Worm (Caenorhabditis elegans) whole organism, mixed stage, embryonic: Measurements from ENCODE around the gene atf-7.

Experiments used
- M03D4.4 ChIP-seq: sonication (generic microtip); optimal IDR thresholded peaks from 2 replicates; lab custom pipeline; 2017; ENCODE audit warnings: mild to moderate bottlenecking, missing genetic modification characterization, missing compliant biosample characterization
- bed-3 ChIP-seq: fragments of 200-800 bp; sonication (Bioruptor generic); optimal IDR thresholded peaks from 3 replicates; lab custom pipeline; 2018; ENCODE audit warnings: mild to moderate bottlenecking, missing genetic modification characterization, moderate library complexity, missing compliant biosample characterization
- blmp-1 ChIP-seq: fragments of 150-350 bp; optimal IDR thresholded peaks from 2 replicates; lab custom pipeline; 2014; ENCODE audit warnings: missing biosample characterization, missing genetic modification characterization
- ceh-39 ChIP-seq: fragments of 150-350 bp; optimal IDR thresholded peaks from 2 replicates; lab custom pipeline; 2014; ENCODE audit warnings: missing biosample characterization, missing genetic modification characterization
- ceh-43 ChIP-seq: fragments of 200-800 bp; sonication (Bioruptor generic); optimal IDR thresholded peaks from 2 replicates; lab custom pipeline; 2018; ENCODE audit warnings: mild to moderate bottlenecking, missing genetic modification characterization, moderate library complexity, missing compliant biosample characterization
- ceh-83 ChIP-seq: fragments of 200-800 bp; sonication (Bioruptor generic); optimal IDR thresholded peaks from 2 replicates; lab custom pipeline; 2018; ENCODE audit warnings: mild to moderate bottlenecking, missing genetic modification characterization, missing compliant biosample characterization
- ces-1 ChIP-seq: fragments of 150-350 bp; optimal IDR thresholded peaks from 2 replicates; lab custom pipeline; 2014; ENCODE audit warnings: missing biosample characterization, missing genetic modification reagents, missing genetic modification characterization
- cnd-1 ChIP-seq: fragments of 200-800 bp; sonication (Bioruptor generic); optimal IDR thresholded peaks from 2 replicates; lab custom pipeline; 2018; ENCODE audit warnings: mild to moderate bottlenecking, missing genetic modification characterization, missing compliant biosample characterization
- elt-1 ChIP-seq: sonication (generic microtip); optimal IDR thresholded peaks from 2 replicates; lab custom pipeline; 2017; ENCODE audit warnings: missing genetic modification characterization, mild to moderate bottlenecking, missing compliant biosample characterization, antibody characterized with exemption, moderate library complexity, borderline replicate concordance; ENCODE audit not compliant: insufficient read depth
- elt-3 ChIP-seq: fragments of 150-350 bp; optimal IDR thresholded peaks from 2 replicates; lab custom pipeline; 2014; ENCODE audit warnings: missing biosample characterization, missing genetic modification characterization
- ham-2 ChIP-seq: fragments of 200-800 bp; sonication (Bioruptor generic); optimal IDR thresholded peaks from 2 replicates; lab custom pipeline; 2018; ENCODE audit warnings: mild to moderate bottlenecking, missing genetic modification characterization, missing compliant biosample characterization
- hlh-1 ChIP-seq: fragments of 150-350 bp; optimal IDR thresholded peaks from 2 replicates; lab custom pipeline; 2014; ENCODE audit warnings: missing biosample characterization, missing genetic modification reagents, missing genetic modification characterization
- lin-13 ChIP-seq: fragments of 150-350 bp; optimal IDR thresholded peaks from 2 replicates; lab custom pipeline; 2014; ENCODE audit warnings: missing biosample characterization, missing genetic modification characterization
- lin-32 ChIP-seq: fragments of 200-800 bp; sonication (Bioruptor generic); optimal IDR thresholded peaks from 2 replicates; lab custom pipeline; 2018; ENCODE audit warnings: mild to moderate bottlenecking, missing genetic modification characterization, missing compliant biosample characterization
- lsy-2 ChIP-seq: fragments of 150-350 bp; optimal IDR thresholded peaks from 2 replicates; lab custom pipeline; 2014; ENCODE audit warnings: missing biosample characterization, missing genetic modification characterization
- mab-5 ChIP-seq: fragments of 150-350 bp; optimal IDR thresholded peaks from 2 replicates; lab custom pipeline; 2014; ENCODE audit warnings: missing biosample characterization, missing genetic modification characterization
- mep-1 ChIP-seq: fragments of 150-350 bp; optimal IDR thresholded peaks from 2 replicates; lab custom pipeline; 2017; ENCODE audit warnings: missing biosample characterization, missing genetic modification reagents, missing genetic modification characterization, inconsistent platforms
- mls-2 ChIP-seq: sonication (generic microtip); optimal IDR thresholded peaks from 2 replicates; lab custom pipeline; 2016; ENCODE audit warnings: mild to moderate bottlenecking, missing genetic modification characterization, moderate library complexity, missing compliant biosample characterization
- nhr-12 ChIP-seq: fragments of 150-350 bp; optimal IDR thresholded peaks from 2 replicates; lab custom pipeline; 2014; ENCODE audit warnings: missing biosample characterization, missing genetic modification characterization
- nhr-2 ChIP-seq: fragments of 150-350 bp; optimal IDR thresholded peaks from 2 replicates; lab custom pipeline; 2014; ENCODE audit warnings: missing biosample characterization, missing genetic modification characterization
- nhr-237 ChIP-seq: fragments of 150-350 bp; optimal IDR thresholded peaks from 2 replicates; lab custom pipeline; 2014; ENCODE audit warnings: missing biosample characterization, missing genetic modification characterization
- nhr-28 ChIP-seq: fragments of 150-350 bp; optimal IDR thresholded peaks from 2 replicates; lab custom pipeline; 2014; ENCODE audit warnings: missing biosample characterization, missing genetic modification characterization
- nhr-76 ChIP-seq: sonication (generic microtip); optimal IDR thresholded peaks from 2 replicates; lab custom pipeline; 2017; ENCODE audit warnings: missing biosample characterization, missing genetic modification characterization
- pha-4 ChIP-seq: fragments of 150-350 bp; optimal IDR thresholded peaks from 2 replicates; lab custom pipeline; 2018; ENCODE audit warnings: missing biosample characterization, missing genetic modification reagents, missing genetic modification characterization
- sem-2 ChIP-seq: fragments of 200-800 bp; sonication (Bioruptor generic); optimal IDR thresholded peaks from 2 replicates; lab custom pipeline; 2018; ENCODE audit warnings: mild to moderate bottlenecking, missing genetic modification characterization, missing compliant biosample characterization
- snpc-4 ChIP-seq: fragments of 150-350 bp; optimal IDR thresholded peaks from 2 replicates; lab custom pipeline; 2014; ENCODE audit warnings: missing biosample characterization, missing genetic modification characterization
- sptf-1 ChIP-seq: sonication (generic microtip); optimal IDR thresholded peaks from 2 replicates; lab custom pipeline; 2017; ENCODE audit warnings: mild to moderate bottlenecking, missing genetic modification characterization, moderate library complexity, missing compliant biosample characterization
- tbx-8 ChIP-seq: fragments of 200-800 bp; sonication (Bioruptor generic); optimal IDR thresholded peaks from 2 replicates; lab custom pipeline; 2018; ENCODE audit warnings: mild to moderate bottlenecking, missing genetic modification characterization, moderate library complexity, missing compliant biosample characterization
- unc-120 ChIP-seq: sonication (generic microtip); optimal IDR thresholded peaks from 2 replicates; lab custom pipeline; 2017; ENCODE audit warnings: missing genetic modification characterization, missing compliant biosample characterization; ENCODE audit not compliant: poor library complexity, severe bottlenecking
- unc-39 ChIP-seq: fragments of 150-350 bp; optimal IDR thresholded peaks from 2 replicates; lab custom pipeline; 2014; ENCODE audit warnings: missing biosample characterization, missing genetic modification characterization
- unc-62 ChIP-seq: fragments of 150-350 bp; optimal IDR thresholded peaks from 2 replicates; lab custom pipeline; 2014; ENCODE audit warnings: missing biosample characterization, missing genetic modification reagents, missing genetic modification characterization
- zip-8 ChIP-seq: fragments of 150-350 bp; optimal IDR thresholded peaks from 2 replicates; lab custom pipeline; 2014; ENCODE audit warnings: missing biosample characterization, missing genetic modification characterization
- ztf-11 ChIP-seq: fragments of 150-350 bp; optimal IDR thresholded peaks from 2 replicates; lab custom pipeline; 2014; ENCODE audit warnings: missing biosample characterization, missing genetic modification characterization

The atf-7 gene

ce11 chrIII:4482986-4483385 is 15.9 kb downstream of the atf-7 start:
- TF ChIP-seq mab-5 (tag; lab: Kevin White, UChicago) = no peak
- no peak for TF ChIP-seq mep-1 (tag; lab: Kevin White, UChicago)
- TF ChIP-seq elt-3 (tag; lab: Kevin White, UChicago) = no peak
- TF ChIP-seq, all 35 proteins: peak for 0

- TF ChIP-seq cnd-1 (tag; lab: Kevin White, UChicago) (no peak), zip-8 (tag; lab: Kevin White, UChicago) (peak; percentile 97)
Observed at ce11 chrIII:4481787-4482186, 17.1 kb downstream of the atf-7 start.

- TF ChIP-seq lin-13 (tag; lab: Kevin White, UChicago) = no peak
- no peak for TF ChIP-seq unc-120 (tag; lab: Kevin White, UChicago)
- no peak for TF ChIP-seq ham-2 (GFP tag; lab: Kevin White, UChicago)
- TF ChIP-seq mls-2 (tag; lab: Kevin White, UChicago) = no peak
- TF ChIP-seq nhr-28 (tag; lab: Kevin White, UChicago) = no peak
- no peak for TF ChIP-seq unc-39 (tag; lab: Kevin White, UChicago)
- TF ChIP-seq ceh-39 (tag; lab: Kevin White, UChicago) = no peak
- no peak for TF ChIP-seq nhr-2 (tag; lab: Kevin White, UChicago)
- TF ChIP-seq snpc-4 (tag; lab: Kevin White, UChicago) = no peak
- TF ChIP-seq, all 35 proteins: peak for 0
Observed at ce11 chrIII:4477472-4477871, 21.4 kb downstream of the atf-7 start, which contains the start of gene ins-17. ins-17 (minus strand) TSS chrIII:4477572.

ce11 chrIII:4476806-4477205 is 22.0 kb downstream of the atf-7 start:
- TF ChIP-seq tbx-8 (GFP tag; lab: Kevin White, UChicago) (no peak), lin-13 (tag; lab: Kevin White, UChicago) (no peak), ceh-43 (GFP tag; lab: Kevin White, UChicago) (no peak), ceh-39 (tag; lab: Kevin White, UChicago) (no peak), ztf-11 (tag; lab: Kevin White, UChicago) (no peak), mls-2 (tag; lab: Kevin White, UChicago) (no peak), zip-8 (tag; lab: Kevin White, UChicago) (no peak), elt-1 (tag; lab: Kevin White, UChicago) (no peak), sptf-1 (tag; lab: Kevin White, UChicago) (no peak), blmp-1 (tag; lab: Kevin White, UChicago) (no peak), unc-39 (tag; lab: Kevin White, UChicago) (no peak)

- no peak for TF ChIP-seq ceh-83 (GFP tag; lab: Kevin White, UChicago)
- no peak for TF ChIP-seq unc-62 (GFP tag; lab: Kevin White, UChicago)
- TF ChIP-seq snpc-4 (tag; lab: Kevin White, UChicago) = no peak
- no peak for TF ChIP-seq ceh-39 (tag; lab: Kevin White, UChicago)
- no peak for TF ChIP-seq zip-8 (tag; lab: Kevin White, UChicago)
- no peak for TF ChIP-seq lsy-2 (tag; lab: Kevin White, UChicago)
- no peak for TF ChIP-seq nhr-237 (tag; lab: Kevin White, UChicago)
Observed at ce11 chrIII:4476313-4476712, 22.5 kb downstream of the atf-7 start.

- TF ChIP-seq ceh-39 (tag; lab: Kevin White, UChicago) (peak; percentile 91), mab-5 (tag; lab: Kevin White, UChicago) (peak; percentile 66), blmp-1 (tag; lab: Kevin White, UChicago) (no peak), nhr-237 (tag; lab: Kevin White, UChicago) (peak; percentile 94), lin-13 (tag; lab: Kevin White, UChicago) (peak; percentile 100), elt-3 (tag; lab: Kevin White, UChicago) (peak; percentile 66), elt-1 (tag; lab: Kevin White, UChicago) (no peak), unc-120 (tag; lab: Kevin White, UChicago) (peak; percentile 77), pha-4 (tag; lab: Kevin White, UChicago) (peak; percentile 100), cnd-1 (tag; lab: Kevin White, UChicago) (peak; percentile 88), mep-1 (tag; lab: Kevin White, UChicago) (peak; percentile 99), nhr-12 (tag; lab: Kevin White, UChicago) (peak; percentile 67), lsy-2 (tag; lab: Kevin White, UChicago) (peak; percentile 100), nhr-76 (tag; lab: Kevin White, UChicago) (no peak), zip-8 (tag; lab: Kevin White, UChicago) (peak; percentile 22), nhr-2 (tag; lab: Kevin White, UChicago) (peak; percentile 43), ceh-83 (GFP tag; lab: Kevin White, UChicago) (peak; percentile 60), ztf-11 (tag; lab: Kevin White, UChicago) (peak; percentile 89), ham-2 (GFP tag; lab: Kevin White, UChicago) (peak; percentile 67), M03D4.4 (peak; percentile 85), unc-62 (GFP tag; lab: Kevin White, UChicago) (peak; percentile 77), bed-3 (peak; percentile 73), tbx-8 (GFP tag; lab: Kevin White, UChicago) (peak; percentile 39), lin-32 (GFP tag; lab: Kevin White, UChicago) (peak; percentile 34), snpc-4 (tag; lab: Kevin White, UChicago) (no peak), sptf-1 (tag; lab: Kevin White, UChicago) (peak; percentile 92), hlh-1 (tag; lab: Kevin White, UChicago) (peak; percentile 78), sem-2 (peak; percentile 4), unc-39 (tag; lab: Kevin White, UChicago) (no peak), mls-2 (tag; lab: Kevin White, UChicago) (peak; percentile 71), ces-1 (GFP tag; lab: Kevin White, UChicago) (peak; percentile 82), ceh-43 (GFP tag; lab: Kevin White, UChicago) (peak; percentile 74), nhr-28 (tag; lab: Kevin White, UChicago) (peak; percentile 37)
Observed at ce11 chrIII:4475428-4475968, 23.3 kb downstream of the atf-7 start, which contains the start of gene rps-1. rps-1 (plus strand) TSS chrIII:4475918.
